Worm (Caenorhabditis elegans) whole organism, young adult: ENCODE measurements around the gene Y58A7A.4.

ENCODE experiments used
- lsy-27 ChIP-seq: sonication (generic microtip); optimal IDR thresholded peaks from 2 replicates; lab custom pipeline; 2017; ENCODE audit warnings: missing genetic modification characterization, mild to moderate bottlenecking, missing compliant biosample characterization, antibody characterized with exemption, missing genotype, borderline replicate concordance; ENCODE audit not compliant: insufficient read depth
- rec-8 ChIP-seq, 2 experiments: sonication (generic microtip); optimal IDR thresholded peaks; 2 replicates each; lab custom pipeline; 2016; ENCODE audit warnings: mild to moderate bottlenecking in 2 of 2, missing genetic modification characterization in 2 of 2, missing genetic modification reagents in 2 of 2, missing genotype in 2 of 2, missing biosample characterization in 1 of 2, missing compliant biosample characterization in 1 of 2, moderate library complexity in 1 of 2
- sea-2 ChIP-seq: fragments of 200-800 bp; sonication (Bioruptor generic); IDR thresholded peaks from 2 replicates; pipeline ENCODE4 v1.3.6; 2022; ENCODE audit warnings: missing genetic modification characterization, missing compliant biosample characterization
- unc-62 ChIP-seq: fragments of 150-350 bp; optimal IDR thresholded peaks from 2 replicates; lab custom pipeline; 2014; ENCODE audit warnings: missing biosample characterization, missing genetic modification reagents, missing genetic modification characterization

ce11 chrV:5040925-5041324 is 43.9 kb downstream of the Y58A7A.4 start, which contains the start of gene K11D12.8:
- TF ChIP-seq unc-62 (GFP tag; lab: Kevin White, UChicago) (no peak), rec-8 (tag; optimal IDR thresholded peaks at IDR 0.05; lab: Kevin White, UChicago) (no peak), sea-2 (GFP tag; lab: Robert Waterston, UW) (no peak), lsy-27 (tag; lab: Kevin White, UChicago) (no peak)
